Fruit fly (Drosophila melanogaster) Kc167 (cell line): Measurements from ENCODE around the gene CG10761.

Experiments
- Sin3A ChIP-seq: fragments of >200 bp; optimal IDR thresholded peaks from 2 replicates; lab custom pipeline; 2018; ENCODE audit warnings: missing external identifiers
- h ChIP-seq: fragments of >200 bp; optimal IDR thresholded peaks from 3 replicates; lab custom pipeline; 2018; ENCODE audit warnings: missing external identifiers
- insv ChIP-seq: fragments of >200 bp; optimal IDR thresholded peaks from 3 replicates; lab custom pipeline; 2018; ENCODE audit warnings: missing external identifiers
- psq ChIP-seq: fragments of >200 bp; optimal IDR thresholded peaks from 2 replicates; lab custom pipeline; 2017; ENCODE audit warnings: missing external identifiers
- ttk ChIP-seq: sonication (Bioruptor generic); optimal IDR thresholded peaks from 2 replicates; lab custom pipeline; 2017; ENCODE audit warnings: missing external identifiers

- TF ChIP-seq h (lab: Kevin White, UChicago), result no peak
- no peak for TF ChIP-seq insv (lab: Kevin White, UChicago)
- TF ChIP-seq ttk (lab: Kevin White, UChicago), result no peak
- no peak for TF ChIP-seq psq (lab: Kevin White, UChicago)
- TF ChIP-seq Sin3A (lab: Kevin White, UChicago), result no peak
Observed at dm6 chrX:8194559-8194958, 32.0 kb upstream of the CG10761 start.
